Worm (Caenorhabditis elegans) whole organism, L3 larva: ENCODE results near the gene cah-4.

ENCODE experiments used
- R02D3.7 ChIP-seq: fragments of 150-350 bp; optimal IDR thresholded peaks from 2 replicates; lab custom pipeline; 2014; ENCODE audit warnings: missing biosample characterization, missing genetic modification characterization
- ceh-82 ChIP-seq: fragments of 150-350 bp; optimal IDR thresholded peaks from 2 replicates; lab custom pipeline; 2014; ENCODE audit warnings: missing biosample characterization, missing genetic modification characterization
- lin-15B ChIP-seq: fragments of 150-350 bp; optimal IDR thresholded peaks from 2 replicates; lab custom pipeline; 2014; ENCODE audit warnings: missing biosample characterization, missing genetic modification characterization
- nhr-25 ChIP-seq: sonication (generic microtip); optimal IDR thresholded peaks from 2 replicates; lab custom pipeline; 2017; ENCODE audit warnings: missing biosample characterization, missing genetic modification characterization
- nhr-76 ChIP-seq: fragments of 150-350 bp; sonication (generic microtip); optimal IDR thresholded peaks from 5 replicates; lab custom pipeline; 2014; ENCODE audit warnings: missing biosample characterization, missing genetic modification characterization
- skn-1 ChIP-seq: fragments of 150-350 bp; optimal IDR thresholded peaks from 2 replicates; lab custom pipeline; 2014; ENCODE audit warnings: missing biosample characterization, missing genetic modification characterization

- no peak for TF ChIP-seq lin-15B (tag; lab: Kevin White, UChicago)
- no peak for TF ChIP-seq ceh-82
- no peak for TF ChIP-seq skn-1
- TF ChIP-seq nhr-25, result no peak
- no peak for TF ChIP-seq nhr-76 (tag; lab: Kevin White, UChicago)
- no peak for TF ChIP-seq R02D3.7 (tag; lab: Kevin White, UChicago)
These were observed 976 bp downstream of the cah-4 start for ce11 chrX:13543350-13543749.
